Fruit fly (Drosophila melanogaster): ENCODE results near the gene tx.

tx gene

dm6 chr3R:26448779-26449178 lies 8.2 kb downstream of the tx start, which contains the start of gene Hex-t1:
Gene Hex-t1, plus strand, starts transcription at chr3R:26449079.
- TF ChIP-seq cad (GFP tag; optimal IDR thresholded peaks at IDR 0.05): no peak
- TF ChIP-seq dimm (GFP tag; IDR thresholded peaks at IDR 0.05): no peak
- no peak for TF ChIP-seq Nf-YB (GFP tag; optimal IDR thresholded peaks at IDR 0.05)
- no peak for TF ChIP-seq ind (GFP tag; optimal IDR thresholded peaks at IDR 0.05)

- TF ChIP-seq run (tag; optimal IDR thresholded peaks at IDR 0.05) (no peak), CG31441 (GFP tag; IDR thresholded peaks at IDR 0.05) (no peak), Six4 (GFP tag; optimal IDR thresholded peaks at IDR 0.05) (no peak), Spps (tag; optimal IDR thresholded peaks at IDR 0.05) (no peak), sima (GFP tag; optimal IDR thresholded peaks at IDR 0.05) (no peak)
Measured at dm6 chr3R:26450371-26450770, 9.8 kb downstream of the tx start, which contains the start of gene Hex-t2. Gene Hex-t2, plus strand, starts transcription at chr3R:26450671.

- no peak for TF ChIP-seq CG14014 (GFP tag; IDR thresholded peaks at IDR 0.05)
- no peak for TF ChIP-seq grau (tag; optimal IDR thresholded peaks at IDR 0.05)
- TF ChIP-seq CG12236 (GFP tag; optimal IDR thresholded peaks at IDR 0.05): no peak
- peak; percentile 25 for TF ChIP-seq YL-1 (GFP tag; optimal IDR thresholded peaks at IDR 0.05)
- no peak for TF ChIP-seq stc (GFP tag; IDR thresholded peaks at IDR 0.05)
- TF ChIP-seq Sry-δ (GFP tag; optimal IDR thresholded peaks at IDR 0.05): peak; percentile 15
- no peak for TF ChIP-seq vvl (GFP tag; IDR thresholded peaks at IDR 0.05)
- TF ChIP-seq CG31365 (tag; optimal IDR thresholded peaks at IDR 0.05): no peak
- TF ChIP-seq Eip74EF (GFP tag; optimal IDR thresholded peaks at IDR 0.05): no peak
- TF ChIP-seq CG6272 (GFP tag; IDR thresholded peaks at IDR 0.05): no peak
- no peak for TF ChIP-seq CG9609 (GFP tag; optimal IDR thresholded peaks at IDR 0.05)
- no peak for TF ChIP-seq gem (tag; optimal IDR thresholded peaks at IDR 0.05)
- peak; percentile 22 for TF ChIP-seq BEAF-32 (GFP tag; optimal IDR thresholded peaks at IDR 0.05)
- no peak for TF ChIP-seq Elba2 (GFP tag; optimal IDR thresholded peaks at IDR 0.05)
- TF ChIP-seq Lhr (GFP tag; optimal IDR thresholded peaks at IDR 0.05): peak; percentile 55
- no peak for TF ChIP-seq CG2712 (tag; optimal IDR thresholded peaks at IDR 0.05)
- TF ChIP-seq danr (GFP tag; IDR thresholded peaks at IDR 0.05): no peak
- TF ChIP-seq Max (GFP tag; optimal IDR thresholded peaks at IDR 0.05): no peak
- TF ChIP-seq CG34224 (GFP tag; IDR thresholded peaks at IDR 0.05; ENCODE audit: partially characterized antibody): peak; percentile 44; the same call in 2 of the 3 replicates
- TF ChIP-seq CG4854 (GFP tag; optimal IDR thresholded peaks at IDR 0.05): no peak
- no peak for TF ChIP-seq yki (optimal IDR thresholded peaks at IDR 0.05)
- no peak for TF ChIP-seq chm (GFP tag; IDR thresholded peaks at IDR 0.05)
- no peak for TF ChIP-seq ewg (GFP tag; optimal IDR thresholded peaks at IDR 0.05)
- no peak for TF ChIP-seq CG4360 (GFP tag; IDR thresholded peaks at IDR 0.05)
- TF ChIP-seq CG18476 (GFP tag; optimal IDR thresholded peaks at IDR 0.05): no peak
- TF ChIP-seq CG9932 (GFP tag; IDR thresholded peaks at IDR 0.05): no peak
- peak; percentile 64 for TF ChIP-seq CG9797 (GFP tag; optimal IDR thresholded peaks at IDR 0.05)
- TF ChIP-seq emc (GFP tag; optimal IDR thresholded peaks at IDR 0.05): no peak
- TF ChIP-seq E2f2 (GFP tag; IDR thresholded peaks at IDR 0.05): peak; percentile 96
- no peak for TF ChIP-seq CG8281 (tag; optimal IDR thresholded peaks at IDR 0.05)
- TF ChIP-seq Sin3A (optimal IDR thresholded peaks at IDR 0.05): peak; percentile 15
- no peak for TF ChIP-seq zen (tag; optimal IDR thresholded peaks at IDR 0.05)
- TF ChIP-seq Scr (GFP tag; IDR thresholded peaks at IDR 0.05; ENCODE audit: partially characterized antibody): 0 out of 2 replicates have a peak, but pooled peaks have one; percentile 26
- TF ChIP-seq bsh (GFP tag; optimal IDR thresholded peaks at IDR 0.05): no peak
- TF ChIP-seq ttk (GFP tag; IDR thresholded peaks at IDR 0.05): no peak
- no peak for TF ChIP-seq peb (GFP tag; IDR thresholded peaks at IDR 0.05)
- TF ChIP-seq HHEX (GFP tag; optimal IDR thresholded peaks at IDR 0.05): no peak
- TF ChIP-seq Doc3 (GFP tag; IDR thresholded peaks at IDR 0.05; ENCODE audit: partially characterized antibody): no peak
- peak; percentile 24 for TF ChIP-seq tx (GFP tag; optimal IDR thresholded peaks at IDR 0.05)
- TF ChIP-seq mld (GFP tag; IDR thresholded peaks at IDR 0.05; ENCODE audit: partially characterized antibody): no peak
Measured at dm6 chr3R:26452345-26452744, 11.8 kb downstream of the tx start, which contains the start of gene CG5447. Gene CG5447, plus strand, starts transcription at chr3R:26452534.
